Fruit fly (Drosophila melanogaster) whole organism, embryonic: ENCODE data around the gene Obp99c.

ENCODE experiments used
- Awh ChIP-seq: fragments of 200-800 bp; sonication (Bioruptor generic); IDR thresholded peaks from 2 replicates; pipeline ENCODE4, ENCODE4 v1.3.6; 2022; ENCODE audit warnings: missing biosample characterization, missing genetic modification characterization
- CG13424 ChIP-seq: fragments of 200-800 bp; sonication (Bioruptor generic); optimal IDR thresholded peaks from 2 replicates; lab custom pipeline; 2019; ENCODE audit warnings: missing biosample characterization, mild to moderate bottlenecking, missing genetic modification characterization, moderate library complexity
- CG17568 ChIP-seq: fragments of 200-800 bp; sonication (Bioruptor generic); optimal IDR thresholded peaks from 2 replicates; lab custom pipeline; 2018; ENCODE audit warnings: missing biosample characterization, mild to moderate bottlenecking, missing genetic modification characterization, moderate library complexity
- CG34422 ChIP-seq: fragments of 200-800 bp; sonication (Bioruptor generic); IDR thresholded peaks from 3 replicates; pipeline ENCODE4 v1.3.6; 2022; ENCODE audit warnings: missing biosample characterization, missing genetic modification characterization
- D19B ChIP-seq: fragments of 200-800 bp; sonication (Bioruptor generic); optimal IDR thresholded peaks from 2 replicates; lab custom pipeline; 2017; ENCODE audit warnings: missing biosample characterization, mild to moderate bottlenecking, missing genetic modification characterization
- br ChIP-seq: fragments of >200 bp; optimal IDR thresholded peaks from 2 replicates; lab custom pipeline; 2017
- ham ChIP-seq: fragments of 200-800 bp; sonication (Bioruptor generic); IDR thresholded peaks from 2 replicates; pipeline ENCODE4 v1.3.6; 2022; ENCODE audit warnings: missing biosample characterization, missing genetic modification characterization
- wor ChIP-seq: fragments of 200-800 bp; sonication (Bioruptor generic); IDR thresholded peaks from 2 replicates; pipeline ENCODE4 v1.3.6; 2022; ENCODE audit warnings: missing biosample characterization, missing genetic modification characterization

DNA sequence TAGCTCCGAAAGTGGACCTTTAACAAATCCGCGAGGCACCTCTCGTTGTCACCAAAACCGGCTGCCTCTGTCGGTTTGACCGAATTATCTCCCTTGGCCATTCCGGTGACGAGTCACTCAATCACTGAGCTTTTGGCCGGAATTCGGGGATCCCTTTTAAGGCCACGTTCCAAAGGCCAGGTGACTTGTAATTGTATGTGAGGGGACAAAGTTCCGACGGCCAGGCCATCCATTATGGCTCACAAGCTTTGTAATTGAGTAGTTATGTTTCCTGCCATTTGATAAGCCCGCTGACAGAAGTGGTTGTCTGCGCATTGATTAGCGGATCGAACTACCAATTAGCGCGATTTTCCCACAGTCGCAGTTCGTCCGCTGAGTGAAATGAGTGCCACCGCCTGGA, 20.3 kb downstream of the Obp99c start, which contains the start of the genes ppk20 and ppk30:
- TF ChIP-seq ham (GFP tag; lab: Robert Waterston, UW): no peak
- no peak for TF ChIP-seq CG17568 (GFP tag; lab: Kevin White, UChicago)
- no peak for TF ChIP-seq wor (GFP tag; lab: Robert Waterston, UW)
- no peak for TF ChIP-seq Awh (GFP tag; lab: Robert Waterston, UW)
- no peak for TF ChIP-seq br (lab: Kevin White, UChicago)
- TF ChIP-seq D19B (GFP tag; lab: Kevin White, UChicago): no peak
- TF ChIP-seq CG34422 (GFP tag; lab: Robert Waterston, UW): no peak
- TF ChIP-seq CG13424 (tag; lab: Kevin White, UChicago): no peak
